Worm (Caenorhabditis elegans) whole organism, L2 larva: Measurements from ENCODE around the gene wago-5.

Source experiments
- elt-1 ChIP-seq: fragments of 150-350 bp; optimal IDR thresholded peaks from 2 replicates; lab custom pipeline; 2014; ENCODE audit warnings: missing biosample characterization, missing genetic modification characterization
- elt-3 ChIP-seq: sonication (generic microtip); optimal IDR thresholded peaks from 2 replicates; lab custom pipeline; 2017; ENCODE audit warnings: missing biosample characterization, missing genetic modification characterization
- fos-1 ChIP-seq: fragments of 150-350 bp; optimal IDR thresholded peaks from 2 replicates; lab custom pipeline; 2014; ENCODE audit warnings: missing biosample characterization, missing genetic modification characterization
- lin-11 ChIP-seq: fragments of 150-350 bp; sonication (generic microtip); optimal IDR thresholded peaks from 2 replicates; lab custom pipeline; 2014; ENCODE audit warnings: missing biosample characterization, missing genetic modification characterization, inconsistent platforms, mixed read lengths
- lin-39 ChIP-seq: fragments of 150-350 bp; optimal IDR thresholded peaks from 2 replicates; lab custom pipeline; 2014; ENCODE audit warnings: missing biosample characterization, missing genetic modification reagents, missing genetic modification characterization
- lsy-2 ChIP-seq, 2 experiments: fragments of 150-350 bp in 1 of 2; sonication (generic microtip) in 1 of 2; optimal IDR thresholded peaks; 2 replicates each; lab custom pipeline; 2014 to 2017; ENCODE audit warnings: missing biosample characterization in 2 of 2, missing genetic modification characterization in 2 of 2
- nhr-10 ChIP-seq: sonication (generic microtip); optimal IDR thresholded peaks from 2 replicates; lab custom pipeline; 2017; ENCODE audit warnings: missing biosample characterization, missing genetic modification characterization
- unc-55 ChIP-seq: fragments of 150-350 bp; sonication (generic microtip); optimal IDR thresholded peaks from 3 replicates; lab custom pipeline; 2014; ENCODE audit warnings: missing biosample characterization, missing genetic modification reagents, missing genetic modification characterization

ce11 chrII:5831373-5831772 is 16.1 kb upstream of the wago-5 start:
- TF ChIP-seq unc-55 (no peak), lin-11 (tag; lab: Kevin White, UChicago) (no peak), nhr-10 (tag; lab: Kevin White, UChicago) (no peak), fos-1 (tag; lab: Kevin White, UChicago) (no peak), elt-3 (tag; lab: Kevin White, UChicago) (no peak), lsy-2 (tag; optimal IDR thresholded peaks at IDR 0.05; lab: Kevin White, UChicago) (no peak), elt-1 (tag; lab: Kevin White, UChicago) (no peak), lin-39 (tag; lab: Kevin White, UChicago) (no peak)
